Fruit fly (Drosophila melanogaster) whole organism: ENCODE measurements around the gene CG31051.

Experiments
- Dll ChIP-seq: fragments of >200 bp; optimal IDR thresholded peaks from 2 replicates; lab custom pipeline; 2017
- pan ChIP-seq: fragments of >200 bp; optimal IDR thresholded peaks from 2 replicates; lab custom pipeline; 2017
- psq ChIP-seq: fragments of >200 bp; optimal IDR thresholded peaks from 2 replicates; lab custom pipeline; 2017
- usp ChIP-seq: fragments of >200 bp; optimal IDR thresholded peaks from 2 replicates; lab custom pipeline; 2017; ENCODE audit warnings: missing biosample characterization, missing genetic modification characterization, mixed read lengths

- no peak for TF ChIP-seq psq (lab: Kevin White, UChicago)
- TF ChIP-seq usp (GFP tag; lab: Kevin White, UChicago): no peak
- TF ChIP-seq pan (lab: Kevin White, UChicago): no peak
- TF ChIP-seq Dll (lab: Kevin White, UChicago): no peak
Observed at dm6 chr3R:28540274-28541177, 20.2 kb upstream of the CG31051 start, which contains the start of gene Ppn.
